Fruit fly (Drosophila melanogaster): ENCODE results near the gene CG13474.

Gene CG13474

DNA sequence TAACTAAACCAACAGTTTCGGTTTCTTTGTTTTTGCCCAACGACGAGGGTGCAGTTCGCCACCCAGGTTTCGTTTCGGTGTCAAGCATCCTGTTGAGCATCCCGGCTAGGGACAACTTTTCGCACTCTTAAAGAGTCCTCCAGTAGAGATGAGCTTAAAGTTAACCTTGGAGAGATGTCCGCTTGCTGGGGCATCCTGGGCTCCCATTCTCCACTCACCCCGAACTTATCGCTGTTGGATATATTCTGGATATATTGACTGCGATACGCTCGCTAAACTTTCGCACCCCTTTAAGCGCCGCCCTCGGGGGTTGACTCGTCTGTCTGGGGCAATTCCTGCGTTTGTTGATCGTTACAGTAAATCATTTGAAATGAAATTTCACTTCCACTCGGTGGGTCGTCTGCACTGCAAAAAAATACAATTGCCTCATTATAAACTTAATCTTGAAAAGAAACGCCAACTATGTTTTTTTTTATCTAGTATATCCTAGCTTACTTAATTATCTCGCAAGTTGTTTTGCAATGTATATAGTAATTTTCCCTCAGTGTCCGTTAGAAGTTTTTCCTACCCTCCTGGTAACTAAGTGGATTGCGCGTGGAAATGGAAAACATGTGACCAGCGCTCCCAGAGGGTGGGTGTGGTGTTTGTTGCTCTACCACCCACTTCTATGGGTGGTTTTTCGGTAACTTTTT is 35.2 kb downstream of the CG13474 start (continued):
- TF ChIP-seq insv (GFP tag; optimal IDR thresholded peaks at IDR 0.05) (peak in 1 of 2 experiments; percentile 11), tx (GFP tag; optimal IDR thresholded peaks at IDR 0.05) (peak; percentile 74), caup (GFP tag; optimal IDR thresholded peaks at IDR 0.05; ENCODE audit: severe bottlenecking) (peak; percentile 76), CG9932 (GFP tag; IDR thresholded peaks at IDR 0.05) (peak; percentile 70), sens-2 (GFP tag; IDR thresholded peaks at IDR 0.05) (peak; percentile 56; the same call in 1 of the 2 replicates), CG7556 (GFP tag; optimal IDR thresholded peaks at IDR 0.05) (peak; percentile 88), ranshi (GFP tag; IDR thresholded peaks at IDR 0.05) (peak; percentile 69), lilli (GFP tag; optimal IDR thresholded peaks at IDR 0.05) (peak; percentile 80), CG18599 (GFP tag; optimal IDR thresholded peaks at IDR 0.05) (peak; percentile 88), chm (GFP tag; IDR thresholded peaks at IDR 0.05) (peak; percentile 69), CkIIα-i1 (GFP tag; IDR thresholded peaks at IDR 0.05) (no peak), btn (GFP tag; optimal IDR thresholded peaks at IDR 0.05) (peak; percentile 79), zf30C (GFP tag; optimal IDR thresholded peaks at IDR 0.05) (peak; percentile 87), croc (GFP tag; conservative IDR thresholded peaks at IDR 0.05) (peak; percentile 71), CG1602 (GFP tag; optimal IDR thresholded peaks at IDR 0.05) (peak; percentile 69), CG12236 (GFP tag; optimal IDR thresholded peaks at IDR 0.05) (peak; percentile 57), usp (GFP tag; optimal IDR thresholded peaks at IDR 0.05) (no peak), ro (GFP tag; IDR thresholded peaks at IDR 0.05) (peak; percentile 73), Hsf (GFP tag; optimal IDR thresholded peaks at IDR 0.05) (peak; percentile 75), E2f2 (GFP tag; IDR thresholded peaks at IDR 0.05) (peak; percentile 55; the same call in 1 of the 2 replicates), gt (GFP tag; IDR thresholded peaks at IDR 0.05) (0 out of 2 replicates have a peak, but pooled peaks have one; percentile 42), Dfd (GFP tag; optimal IDR thresholded peaks at IDR 0.05) (no peak), ken (GFP tag; IDR thresholded peaks at IDR 0.05) (peak; percentile 74; the same call in 2 of the 3 replicates), CG6689 (GFP tag; IDR thresholded peaks at IDR 0.05) (peak; percentile 82), cad (GFP tag; optimal IDR thresholded peaks at IDR 0.05) (no peak), E2f1 (GFP tag; IDR thresholded peaks at IDR 0.05) (peak; percentile 86), CG32772 (GFP tag; IDR thresholded peaks at IDR 0.05) (peak; percentile 79), Atf-2 (GFP tag; optimal IDR thresholded peaks at IDR 0.05) (peak; percentile 68), bigmax (GFP tag; optimal IDR thresholded peaks at IDR 0.05) (no peak), CG9215 (GFP tag; IDR thresholded peaks at IDR 0.05) (peak; percentile 60), dysf (GFP tag; IDR thresholded peaks at IDR 0.05) (peak; percentile 87), da (GFP tag; optimal IDR thresholded peaks at IDR 0.05) (peak; percentile 38), jumu (GFP tag; optimal IDR thresholded peaks at IDR 0.05) (peak; percentile 79), CG17361 (GFP tag; IDR thresholded peaks at IDR 0.05) (peak; percentile 80), crol (GFP tag; IDR thresholded peaks at IDR 0.05) (0 out of 2 replicates have a peak, but pooled peaks have one; percentile 16), CG17912 (GFP tag; optimal IDR thresholded peaks at IDR 0.05) (no peak), scrt (GFP tag; optimal IDR thresholded peaks at IDR 0.05) (peak; percentile 78), Dek (tag; optimal IDR thresholded peaks at IDR 0.05) (peak; percentile 78), pfk (GFP tag; optimal IDR thresholded peaks at IDR 0.05) (no peak), al (GFP tag; IDR thresholded peaks at IDR 0.05) (peak; percentile 62), CG15696 (tag; optimal IDR thresholded peaks at IDR 0.05) (peak; percentile 45), Ravus (GFP tag; IDR thresholded peaks at IDR 0.05) (peak; percentile 59), ems (GFP tag; optimal IDR thresholded peaks at IDR 0.05) (peak; percentile 82), CG10209 (GFP tag; optimal IDR thresholded peaks at IDR 0.05) (peak; percentile 82), nerfin-1 (tag; optimal IDR thresholded peaks at IDR 0.05) (peak; percentile 79), CG30403 (GFP tag; optimal IDR thresholded peaks at IDR 0.05) (peak; percentile 78), Elba2 (GFP tag; optimal IDR thresholded peaks at IDR 0.05) (no peak), ci (GFP tag; IDR thresholded peaks at IDR 0.05) (peak; percentile 94), esg (GFP tag; conservative IDR thresholded peaks at IDR 0.05) (peak; percentile 76), Dref (GFP tag; IDR thresholded peaks at IDR 0.05) (no peak), HLHmδ (GFP tag; optimal IDR thresholded peaks at IDR 0.05) (no peak)

Measured in whole organism, embryonic.